Worm (Caenorhabditis elegans): ENCODE results near the gene oatr-1.

ce11 chrIII:6431766-6432228 is 35.8 kb upstream of the oatr-1 start, which contains the start of the genes mrps-17 and txdc-9:
- TF ChIP-seq elt-3 (tag; optimal IDR thresholded peaks at IDR 0.05) (no peak), unc-62 (GFP tag; optimal IDR thresholded peaks at IDR 0.05) (no peak), snpc-4 (tag; optimal IDR thresholded peaks at IDR 0.05) (no peak), lsy-2 (tag; optimal IDR thresholded peaks at IDR 0.05) (peak; percentile 81), drap-1 (GFP tag; optimal IDR thresholded peaks at IDR 0.05) (no peak), flh-1 (GFP tag; optimal IDR thresholded peaks at IDR 0.05) (no peak)
